Fruit fly (Drosophila melanogaster) whole organism, embryonic: ENCODE results near the gene U2af50.

ENCODE experiments used
- ATbp ChIP-seq: fragments of 200-800 bp; sonication (Bioruptor generic); optimal IDR thresholded peaks from 2 replicates; lab custom pipeline; 2017; ENCODE audit warnings: missing biosample characterization, mild to moderate bottlenecking, missing genetic modification characterization, missing genetic modification reagents
- BEAF-32 ChIP-seq: fragments of 200-800 bp; sonication (Bioruptor generic); optimal IDR thresholded peaks from 3 replicates; lab custom pipeline; 2017; ENCODE audit warnings: missing biosample characterization, missing genetic modification characterization, mild to moderate bottlenecking, moderate library complexity, missing genetic modification reagents
- CG10654 ChIP-seq: fragments of 200-800 bp; sonication (Bioruptor generic); optimal IDR thresholded peaks from 2 replicates; lab custom pipeline; 2016; ENCODE audit warnings: missing biosample characterization, missing genetic modification characterization
- CG10979 ChIP-seq: fragments of 200-800 bp; sonication (Bioruptor generic); optimal IDR thresholded peaks from 2 replicates; lab custom pipeline; 2018; ENCODE audit warnings: missing biosample characterization, mild to moderate bottlenecking, missing genetic modification characterization, moderate library complexity
- CG11093 ChIP-seq: fragments of 200-800 bp; sonication (Bioruptor generic); IDR thresholded peaks from 3 replicates; pipeline ENCODE4 v1.3.6; 2022; ENCODE audit warnings: missing biosample characterization, missing genetic modification characterization
- CG12155 ChIP-seq: fragments of 200-800 bp; sonication (Bioruptor generic); optimal IDR thresholded peaks from 3 replicates; lab custom pipeline; 2016; ENCODE audit warnings: missing biosample characterization, missing genetic modification characterization
- CG14014 ChIP-seq: fragments of 200-800 bp; sonication (Bioruptor generic); IDR thresholded peaks from 2 replicates; pipeline ENCODE4 v1.3.6; 2022; ENCODE audit warnings: missing biosample characterization, missing genetic modification characterization
- CG16815 ChIP-seq: fragments of 200-800 bp; sonication (Bioruptor generic); optimal IDR thresholded peaks from 3 replicates; lab custom pipeline; 2017; ENCODE audit warnings: missing biosample characterization, mild to moderate bottlenecking, missing genetic modification characterization
- CG17829 ChIP-seq: fragments of 200-800 bp; optimal IDR thresholded peaks from 2 replicates; lab custom pipeline; 2019; ENCODE audit warnings: missing biosample characterization, mild to moderate bottlenecking, missing genetic modification characterization, moderate library complexity
- CG18764 ChIP-seq: fragments of 200-800 bp; sonication (Bioruptor generic); optimal IDR thresholded peaks from 3 replicates; lab custom pipeline; 2016; ENCODE audit warnings: missing biosample characterization, missing genetic modification characterization
- CG3065 ChIP-seq: fragments of 200-800 bp; sonication (Bioruptor generic); optimal IDR thresholded peaks from 2 replicates; lab custom pipeline; 2016; ENCODE audit warnings: missing biosample characterization, missing genetic modification characterization
- CG31388 ChIP-seq: fragments of 200-800 bp; sonication (Bioruptor generic); optimal IDR thresholded peaks from 2 replicates; lab custom pipeline; 2016; ENCODE audit warnings: missing biosample characterization, missing genetic modification characterization
- CG31441 ChIP-seq: fragments of 200-800 bp; sonication (Bioruptor generic); IDR thresholded peaks from 2 replicates; pipeline ENCODE4 v1.3.6; 2022; ENCODE audit warnings: missing biosample characterization, missing genetic modification characterization
- CG34422 ChIP-seq: fragments of 200-800 bp; sonication (Bioruptor generic); IDR thresholded peaks from 3 replicates; pipeline ENCODE4 v1.3.6; 2022; ENCODE audit warnings: missing biosample characterization, missing genetic modification characterization
- CG43689 ChIP-seq: fragments of 200-800 bp; sonication (Bioruptor generic); IDR thresholded peaks from 2 replicates; pipeline ENCODE4 v1.3.6; 2022; ENCODE audit warnings: missing biosample characterization, missing genetic modification characterization
- CG4854 ChIP-seq: fragments of 200-800 bp; sonication (Bioruptor generic); optimal IDR thresholded peaks from 2 replicates; lab custom pipeline; 2016; ENCODE audit warnings: missing biosample characterization, missing genetic modification characterization, inconsistent platforms
- CG5180 ChIP-seq: fragments of 200-800 bp; sonication (Bioruptor generic); optimal IDR thresholded peaks from 3 replicates; lab custom pipeline; 2017; ENCODE audit warnings: missing biosample characterization, missing genetic modification characterization, mild to moderate bottlenecking, moderate library complexity, missing genetic modification reagents
- CG6791 ChIP-seq: fragments of 200-800 bp; sonication (Bioruptor generic); IDR thresholded peaks from 3 replicates; pipeline ENCODE4 v1.3.6; 2022; ENCODE audit warnings: missing biosample characterization, missing genetic modification characterization; ENCODE audit not compliant: partially characterized antibody
- CG9215 ChIP-seq: fragments of 200-800 bp; sonication (Bioruptor generic); IDR thresholded peaks from 2 replicates; pipeline ENCODE4 v1.3.6; 2022; ENCODE audit warnings: missing biosample characterization, missing genetic modification characterization
- CG9876 ChIP-seq: fragments of 200-800 bp; sonication (Bioruptor generic); optimal IDR thresholded peaks from 2 replicates; lab custom pipeline; 2016; ENCODE audit warnings: missing biosample characterization, missing genetic modification characterization
- CHES-1-like ChIP-seq: fragments of 200-800 bp; sonication (Bioruptor generic); optimal IDR thresholded peaks from 2 replicates; lab custom pipeline; 2016; ENCODE audit warnings: missing biosample characterization, missing genetic modification characterization
- Dref ChIP-seq: fragments of 200-800 bp; sonication (Bioruptor generic); IDR thresholded peaks from 2 replicates; pipeline ENCODE4 v1.3.6; 2022; ENCODE audit warnings: missing biosample characterization, missing genetic modification characterization
- E2f1 ChIP-seq: fragments of 200-800 bp; sonication (Bioruptor generic); IDR thresholded peaks from 2 replicates; pipeline ENCODE4 v1.3.6; 2022; ENCODE audit warnings: missing biosample characterization, missing genetic modification characterization
- Gug ChIP-seq: fragments of 200-800 bp; sonication (Bioruptor generic); IDR thresholded peaks from 4 replicates; pipeline ENCODE4 v1.3.6; 2022; ENCODE audit warnings: missing biosample characterization, missing genetic modification characterization
- HLH3B ChIP-seq: fragments of 200-800 bp; sonication (Bioruptor generic); IDR thresholded peaks from 2 replicates; pipeline ENCODE4 v1.3.6; 2022; ENCODE audit warnings: missing biosample characterization, missing genetic modification characterization
- HmgD ChIP-seq: fragments of 200-800 bp; sonication (Bioruptor generic); optimal IDR thresholded peaks from 3 replicates; lab custom pipeline; 2016; ENCODE audit warnings: missing biosample characterization, missing genetic modification characterization
- Nf-YB ChIP-seq: fragments of 200-800 bp; sonication (Bioruptor generic); optimal IDR thresholded peaks from 3 replicates; lab custom pipeline; 2019; ENCODE audit warnings: missing biosample characterization, mild to moderate bottlenecking, missing genetic modification characterization, moderate library complexity
- Pdp1 ChIP-seq, 2 experiments: fragments of 200-800 bp; sonication (Bioruptor generic); optimal IDR thresholded peaks; 3 replicates each; lab custom pipeline; 2016; ENCODE audit warnings: missing biosample characterization in 2 of 2, missing genetic modification characterization in 2 of 2, mild to moderate bottlenecking in 1 of 2, moderate library complexity in 1 of 2
- Rfx ChIP-seq: fragments of 200-800 bp; sonication (Bioruptor generic); IDR thresholded peaks from 2 replicates; pipeline ENCODE4 v1.3.6; 2022; ENCODE audit warnings: missing biosample characterization, missing genetic modification characterization
- Vsx1 ChIP-seq: fragments of 200-800 bp; sonication (Bioruptor generic); optimal IDR thresholded peaks from 2 replicates; lab custom pipeline; 2017; ENCODE audit warnings: missing biosample characterization, mild to moderate bottlenecking, missing genetic modification characterization, missing genetic modification reagents
- YL-1 ChIP-seq: fragments of 200-800 bp; sonication (Bioruptor generic); optimal IDR thresholded peaks from 3 replicates; lab custom pipeline; 2017; ENCODE audit warnings: missing biosample characterization, mild to moderate bottlenecking, missing genetic modification characterization
- ash1 ChIP-seq: fragments of 200-800 bp; sonication (Bioruptor generic); optimal IDR thresholded peaks from 2 replicates; lab custom pipeline; 2018; ENCODE audit warnings: missing biosample characterization, mild to moderate bottlenecking, missing genetic modification characterization
- ato ChIP-seq: fragments of 200-800 bp; sonication (Bioruptor generic); IDR thresholded peaks from 2 replicates; pipeline ENCODE4 v1.3.6; 2022; ENCODE audit warnings: missing biosample characterization, missing genetic modification characterization; ENCODE audit not compliant: partially characterized antibody
- cad ChIP-seq: fragments of >200 bp; optimal IDR thresholded peaks from 2 replicates; lab custom pipeline; 2017; ENCODE audit warnings: missing biosample characterization, missing genetic modification characterization
- cas ChIP-seq: fragments of 200-800 bp; sonication (Bioruptor generic); IDR thresholded peaks from 2 replicates; pipeline ENCODE4 v1.3.6; 2022; ENCODE audit warnings: missing biosample characterization, missing genetic modification characterization
- fd3F ChIP-seq: fragments of 200-800 bp; sonication (Bioruptor generic); optimal IDR thresholded peaks from 2 replicates; lab custom pipeline; 2018; ENCODE audit warnings: missing biosample characterization, mild to moderate bottlenecking, missing genetic modification characterization, moderate library complexity
- fd64A ChIP-seq: fragments of 200-800 bp; sonication (Bioruptor generic); optimal IDR thresholded peaks from 3 replicates; lab custom pipeline; 2018; ENCODE audit warnings: missing biosample characterization, mild to moderate bottlenecking, missing genetic modification characterization
- gcm ChIP-seq: fragments of 200-800 bp; sonication (Bioruptor generic); optimal IDR thresholded peaks from 2 replicates; lab custom pipeline; 2019; ENCODE audit warnings: missing biosample characterization, mild to moderate bottlenecking, missing genetic modification characterization, moderate library complexity
- grau ChIP-seq: fragments of 200-800 bp; optimal IDR thresholded peaks from 3 replicates; lab custom pipeline; 2019; ENCODE audit warnings: missing biosample characterization, mild to moderate bottlenecking, missing genetic modification characterization, moderate library complexity
- gro ChIP-seq: fragments of 200-800 bp; sonication (Bioruptor generic); optimal IDR thresholded peaks from 2 replicates; lab custom pipeline; 2016; ENCODE audit warnings: missing biosample characterization, missing genetic modification characterization
- ham ChIP-seq: fragments of 200-800 bp; sonication (Bioruptor generic); IDR thresholded peaks from 2 replicates; pipeline ENCODE4 v1.3.6; 2022; ENCODE audit warnings: missing biosample characterization, missing genetic modification characterization
- ind ChIP-seq: fragments of 200-800 bp; sonication (Bioruptor generic); optimal IDR thresholded peaks from 3 replicates; lab custom pipeline; 2016; ENCODE audit warnings: missing biosample characterization, missing genetic modification characterization
- ken ChIP-seq: fragments of 200-800 bp; sonication (Bioruptor generic); IDR thresholded peaks from 3 replicates; pipeline ENCODE4 v1.3.6; 2022; ENCODE audit warnings: missing biosample characterization, missing genetic modification characterization
- klu ChIP-seq: fragments of 200-800 bp; sonication (Bioruptor generic); IDR thresholded peaks from 2 replicates; pipeline ENCODE4 v1.3.6; 2022; ENCODE audit warnings: missing biosample characterization, missing genetic modification characterization
- lola ChIP-seq, 3 experiments: fragments of >200 bp in 2 of 3; fragments of 200-800 bp in 1 of 3; sonication (Bioruptor generic) in 1 of 3; optimal IDR thresholded peaks; 2 replicates each; lab custom pipeline; 2017 to 2019; ENCODE audit warnings: missing biosample characterization in 3 of 3, missing genetic modification characterization in 3 of 3, mild to moderate bottlenecking in 1 of 3, moderate library complexity in 1 of 3
- sim ChIP-seq: fragments of 200-800 bp; sonication (Bioruptor generic); IDR thresholded peaks from 2 replicates; pipeline ENCODE4 v1.3.6; 2022; ENCODE audit warnings: missing biosample characterization, missing genetic modification characterization
- sug ChIP-seq: fragments of 200-800 bp; optimal IDR thresholded peaks from 2 replicates; lab custom pipeline; 2019; ENCODE audit warnings: missing biosample characterization, mild to moderate bottlenecking, missing genetic modification characterization, moderate library complexity
- tna ChIP-seq: fragments of 200-800 bp; sonication (Bioruptor generic); IDR thresholded peaks from 2 replicates; pipeline ENCODE4 v1.3.6; 2022; ENCODE audit warnings: missing biosample characterization, missing genetic modification characterization; ENCODE audit not compliant: partially characterized antibody
- toy ChIP-seq: fragments of 200-800 bp; sonication (Bioruptor generic); IDR thresholded peaks from 2 replicates; pipeline ENCODE4 v1.3.6; 2022; ENCODE audit warnings: missing biosample characterization, missing genetic modification characterization

U2af50 gene

DNA sequence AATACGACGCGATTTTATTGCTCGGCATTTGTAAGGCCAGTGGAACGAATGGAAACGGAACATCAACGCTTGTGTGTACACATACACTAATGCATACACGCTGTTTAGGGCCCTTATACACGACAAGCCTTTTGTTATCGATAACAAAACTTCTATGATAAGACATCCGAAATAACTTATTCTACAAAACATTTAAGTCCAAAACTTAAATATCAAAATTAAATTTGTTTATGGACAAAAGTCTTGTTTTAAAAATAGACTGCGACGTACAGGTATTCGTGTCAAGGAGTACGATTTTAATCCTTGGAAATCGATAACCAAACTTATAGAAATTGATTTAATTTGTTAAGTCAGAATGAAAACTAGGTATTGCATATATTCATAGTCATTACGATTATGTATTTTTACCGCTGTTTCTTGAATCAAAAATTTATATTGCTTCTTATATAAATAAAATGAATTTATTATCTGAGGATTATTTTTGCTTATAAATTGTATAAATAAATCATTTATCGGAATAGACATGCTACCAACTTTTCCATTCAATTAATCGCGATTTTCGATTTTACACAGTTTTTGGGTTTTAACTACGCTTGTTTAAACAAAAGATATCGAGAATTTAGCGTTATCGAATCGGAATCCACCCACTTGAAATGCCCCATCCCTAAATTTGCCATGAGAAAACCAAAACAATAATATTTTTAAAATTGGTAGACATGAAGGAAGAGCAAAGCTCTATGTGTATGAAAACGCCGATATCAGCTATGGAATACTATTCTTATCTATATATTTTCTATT, 45.6 kb downstream of the U2af50 start, which contains the start of the genes CG9915 and SWIP (continued):
- TF ChIP-seq lola (GFP tag; optimal IDR thresholded peaks at IDR 0.05; lab: Kevin White, UChicago) (peak in 1 of 3 experiments; percentile 53), grau (tag; lab: Kevin White, UChicago) (peak; percentile 9), toy (GFP tag; lab: Robert Waterston, UW) (no peak), sim (no peak), CG4854 (GFP tag; lab: Kevin White, UChicago) (no peak), klu (GFP tag; lab: Robert Waterston, UW) (no peak), CG11093 (no peak), fd64A (GFP tag; lab: Kevin White, UChicago) (no peak), CG16815 (GFP tag; lab: Kevin White, UChicago) (no peak), Rfx (peak; percentile 50; the same call in 1 of the 2 replicates), tna (GFP tag; lab: Robert Waterston, UW) (peak; percentile 75), CG12155 (GFP tag; lab: Kevin White, UChicago) (no peak), CHES-1-like (no peak), Dref (peak; percentile 68), cas (GFP tag; lab: Robert Waterston, UW) (no peak), CG6791 (GFP tag; lab: Robert Waterston, UW) (peak; percentile 74), CG10979 (tag; lab: Kevin White, UChicago) (peak; percentile 22), cad (no peak), E2f1 (GFP tag; lab: Robert Waterston, UW) (no peak), ATbp (GFP tag; lab: Kevin White, UChicago) (no peak), CG10654 (GFP tag; lab: Kevin White, UChicago) (no peak), gcm (GFP tag; lab: Kevin White, UChicago) (no peak), CG3065 (GFP tag; lab: Kevin White, UChicago) (no peak), CG9215 (no peak), CG34422 (GFP tag; lab: Robert Waterston, UW) (no peak), HLH3B (GFP tag; lab: Robert Waterston, UW) (no peak), CG14014 (no peak; the same call in 1 of the 2 replicates), HmgD (GFP tag; lab: Kevin White, UChicago) (no peak), ham (GFP tag; lab: Robert Waterston, UW) (no peak), CG17829 (tag; lab: Kevin White, UChicago) (peak; percentile 23), BEAF-32 (GFP tag; lab: Kevin White, UChicago) (peak; percentile 30), ind (no peak), CG18764 (peak; percentile 100), CG5180 (GFP tag; lab: Kevin White, UChicago) (no peak), CG31388 (GFP tag; lab: Kevin White, UChicago) (no peak), CG43689 (no peak), ken (GFP tag; lab: Robert Waterston, UW) (0 out of 3 replicates have a peak, but pooled peaks have one; percentile 14), ato (GFP tag; lab: Robert Waterston, UW) (peak; percentile 87), Nf-YB (GFP tag; lab: Kevin White, UChicago) (no peak), sug (tag; lab: Kevin White, UChicago) (no peak), Pdp1 (GFP tag; optimal IDR thresholded peaks at IDR 0.05; lab: Kevin White, UChicago) (peak in 1 of 2 experiments; percentile 36), fd3F (GFP tag; lab: Kevin White, UChicago) (no peak), gro (GFP tag; lab: Kevin White, UChicago) (peak; percentile 2), CG31441 (GFP tag; lab: Robert Waterston, UW) (0 out of 2 replicates have a peak, but pooled peaks have one; percentile 14), ash1 (GFP tag; lab: Kevin White, UChicago) (no peak), CG9876 (GFP tag; lab: Kevin White, UChicago) (no peak), Vsx1 (GFP tag; lab: Kevin White, UChicago) (no peak), YL-1 (GFP tag; lab: Kevin White, UChicago) (peak; percentile 1), Gug (GFP tag; lab: Robert Waterston, UW) (no peak)
